Fruit fly (Drosophila melanogaster) whole organism, embryonic: Measurements from ENCODE around the gene CG43251.

ENCODE experiments used
- CG10654 ChIP-seq: fragments of 200-800 bp; sonication (Bioruptor generic); optimal IDR thresholded peaks from 2 replicates; lab custom pipeline; 2016; ENCODE audit warnings: missing biosample characterization, missing genetic modification characterization
- CG11085 ChIP-seq: fragments of 200-800 bp; sonication (Bioruptor generic); IDR thresholded peaks from 2 replicates; pipeline ENCODE4 v1.3.6; 2022; ENCODE audit warnings: missing biosample characterization, missing genetic modification characterization
- CG11504 ChIP-seq: fragments of 200-800 bp; sonication (Bioruptor generic); optimal IDR thresholded peaks from 3 replicates; lab custom pipeline; 2019; ENCODE audit warnings: missing biosample characterization, mild to moderate bottlenecking, missing genetic modification characterization, moderate library complexity
- CG11696 ChIP-seq: fragments of 200-800 bp; sonication (Bioruptor generic); IDR thresholded peaks from 2 replicates; pipeline ENCODE4 v1.3.6; 2022; ENCODE audit warnings: missing biosample characterization, missing genetic modification characterization
- CG14667 ChIP-seq: fragments of 200-800 bp; sonication (Bioruptor generic); IDR thresholded peaks from 2 replicates; pipeline ENCODE4 v1.3.6; 2022; ENCODE audit warnings: missing biosample characterization, missing genetic modification characterization
- CG15601 ChIP-seq: fragments of 200-800 bp; sonication (Bioruptor generic); optimal IDR thresholded peaks from 3 replicates; lab custom pipeline; 2019; ENCODE audit warnings: missing biosample characterization, mild to moderate bottlenecking, missing genetic modification characterization, moderate library complexity
- CG18011 ChIP-seq: fragments of 200-800 bp; sonication (Bioruptor generic); optimal IDR thresholded peaks from 2 replicates; lab custom pipeline; 2017; ENCODE audit warnings: missing biosample characterization, missing genetic modification characterization, mild to moderate bottlenecking, moderate library complexity, missing genotype
- CG1832 ChIP-seq: fragments of 200-800 bp; sonication (Bioruptor generic); optimal IDR thresholded peaks from 2 replicates; lab custom pipeline; 2017; ENCODE audit warnings: missing biosample characterization, mild to moderate bottlenecking, missing genetic modification characterization, inconsistent platforms
- CG18619 ChIP-seq: fragments of 200-800 bp; sonication (Bioruptor generic); optimal IDR thresholded peaks from 3 replicates; lab custom pipeline; 2017; ENCODE audit warnings: missing biosample characterization, mild to moderate bottlenecking, missing genetic modification characterization
- CG18764 ChIP-seq: fragments of 200-800 bp; sonication (Bioruptor generic); optimal IDR thresholded peaks from 3 replicates; lab custom pipeline; 2016; ENCODE audit warnings: missing biosample characterization, missing genetic modification characterization
- CG31388 ChIP-seq: fragments of 200-800 bp; sonication (Bioruptor generic); optimal IDR thresholded peaks from 2 replicates; lab custom pipeline; 2016; ENCODE audit warnings: missing biosample characterization, missing genetic modification characterization
- CG42726 ChIP-seq: fragments of 200-800 bp; sonication (Bioruptor generic); IDR thresholded peaks from 2 replicates; pipeline ENCODE4 v1.3.6; 2022; ENCODE audit warnings: missing biosample characterization, missing genetic modification characterization; ENCODE audit not compliant: partially characterized antibody
- CG4617 ChIP-seq: fragments of 200-800 bp; sonication (Bioruptor generic); optimal IDR thresholded peaks from 3 replicates; lab custom pipeline; 2016; ENCODE audit warnings: missing biosample characterization, missing genetic modification characterization, borderline replicate concordance
- CG6654 ChIP-seq: fragments of 200-800 bp; sonication (Bioruptor generic); optimal IDR thresholded peaks from 2 replicates; lab custom pipeline; 2017; ENCODE audit warnings: missing biosample characterization, mild to moderate bottlenecking, missing genetic modification characterization
- Dfd ChIP-seq, 2 experiments: fragments of >200 bp; optimal IDR thresholded peaks; 2 replicates each; lab custom pipeline; 2017; ENCODE audit warnings: missing biosample characterization in 2 of 2, missing genetic modification characterization in 2 of 2
- Dip3 ChIP-seq: fragments of 200-800 bp; sonication (Bioruptor generic); optimal IDR thresholded peaks from 3 replicates; lab custom pipeline; 2016; ENCODE audit warnings: missing biosample characterization, missing genetic modification characterization
- Doc3 ChIP-seq: fragments of 200-800 bp; sonication (Bioruptor generic); IDR thresholded peaks from 3 replicates; pipeline ENCODE4 v1.3.6; 2022; ENCODE audit warnings: missing biosample characterization, missing genetic modification characterization; ENCODE audit not compliant: partially characterized antibody
- HmgZ ChIP-seq: fragments of 200-800 bp; sonication (Bioruptor generic); optimal IDR thresholded peaks from 2 replicates; lab custom pipeline; 2018; ENCODE audit warnings: missing biosample characterization, mild to moderate bottlenecking, missing genetic modification characterization
- Hr3 ChIP-seq: fragments of 200-800 bp; sonication (Bioruptor generic); optimal IDR thresholded peaks from 3 replicates; lab custom pipeline; 2016; ENCODE audit warnings: missing biosample characterization, missing genetic modification characterization
- Hr51 ChIP-seq, 2 experiments: fragments of 200-800 bp; sonication (Bioruptor generic); optimal IDR thresholded peaks; 2 replicates in 1 of 2; 3 replicates in 1 of 2; lab custom pipeline; 2016 to 2018; ENCODE audit warnings: missing biosample characterization in 2 of 2, missing genetic modification characterization in 2 of 2, mild to moderate bottlenecking in 1 of 2, moderate library complexity in 1 of 2
- Hr78 ChIP-seq, 2 experiments: fragments of 200-800 bp in 1 of 2; fragments of >200 bp in 1 of 2; sonication (Bioruptor generic) in 1 of 2; optimal IDR thresholded peaks; 2 replicates each; lab custom pipeline; 2017 to 2019; ENCODE audit warnings: missing biosample characterization in 2 of 2, missing genetic modification characterization in 2 of 2, mild to moderate bottlenecking in 1 of 2, moderate library complexity in 1 of 2
- Jarid2 ChIP-seq: fragments of 200-800 bp; sonication (Bioruptor generic); optimal IDR thresholded peaks from 3 replicates; lab custom pipeline; 2017; ENCODE audit warnings: mild to moderate bottlenecking, missing biosample characterization, missing genetic modification reagents, missing genetic modification characterization
- Ptx1 ChIP-seq: fragments of 200-800 bp; sonication (Bioruptor generic); IDR thresholded peaks from 2 replicates; pipeline ENCODE4 v1.3.6; 2022; ENCODE audit warnings: missing biosample characterization, missing genetic modification characterization
- Sin3A ChIP-seq: fragments of >200 bp; optimal IDR thresholded peaks from 2 replicates; lab custom pipeline; 2018
- Usf ChIP-seq: fragments of 200-800 bp; sonication (Bioruptor generic); optimal IDR thresholded peaks from 2 replicates; lab custom pipeline; 2017; ENCODE audit warnings: missing genotype, missing biosample characterization, missing genetic modification characterization
- ab ChIP-seq: fragments of 200-800 bp; sonication (Bioruptor generic); optimal IDR thresholded peaks from 2 replicates; lab custom pipeline; 2016; ENCODE audit warnings: missing biosample characterization, missing genetic modification characterization
- al ChIP-seq: fragments of 200-800 bp; sonication (Bioruptor generic); IDR thresholded peaks from 2 replicates; pipeline ENCODE4 v1.3.6; 2022; ENCODE audit warnings: missing biosample characterization, missing genetic modification characterization
- ara ChIP-seq: fragments of 200-800 bp; sonication (Bioruptor generic); IDR thresholded peaks from 2 replicates; pipeline ENCODE4 v1.3.6; 2022; ENCODE audit warnings: missing biosample characterization, missing genetic modification characterization
- az2 ChIP-seq: fragments of 200-800 bp; sonication (Bioruptor generic); optimal IDR thresholded peaks from 3 replicates; lab custom pipeline; 2016; ENCODE audit warnings: missing biosample characterization, missing genetic modification characterization
- bigmax ChIP-seq: fragments of 200-800 bp; sonication (Bioruptor generic); optimal IDR thresholded peaks from 2 replicates; lab custom pipeline; 2018; ENCODE audit warnings: missing biosample characterization, mild to moderate bottlenecking, missing genetic modification characterization
- eve ChIP-seq, 2 experiments: fragments of >200 bp; optimal IDR thresholded peaks; 2 replicates each; lab custom pipeline; 2017; ENCODE audit warnings: missing biosample characterization in 2 of 2, missing genetic modification characterization in 2 of 2
- fd96Cb ChIP-seq: fragments of 200-800 bp; sonication (Bioruptor generic); optimal IDR thresholded peaks from 2 replicates; lab custom pipeline; 2018; ENCODE audit warnings: missing biosample characterization, mild to moderate bottlenecking, missing genetic modification characterization, moderate library complexity
- gcm ChIP-seq: fragments of 200-800 bp; sonication (Bioruptor generic); optimal IDR thresholded peaks from 2 replicates; lab custom pipeline; 2019; ENCODE audit warnings: missing biosample characterization, mild to moderate bottlenecking, missing genetic modification characterization, moderate library complexity
- grau ChIP-seq: fragments of 200-800 bp; optimal IDR thresholded peaks from 3 replicates; lab custom pipeline; 2019; ENCODE audit warnings: missing biosample characterization, mild to moderate bottlenecking, missing genetic modification characterization, moderate library complexity
- ind ChIP-seq: fragments of 200-800 bp; sonication (Bioruptor generic); optimal IDR thresholded peaks from 3 replicates; lab custom pipeline; 2016; ENCODE audit warnings: missing biosample characterization, missing genetic modification characterization
- klu ChIP-seq: fragments of 200-800 bp; sonication (Bioruptor generic); IDR thresholded peaks from 2 replicates; pipeline ENCODE4 v1.3.6; 2022; ENCODE audit warnings: missing biosample characterization, missing genetic modification characterization
- kni ChIP-seq: fragments of 200-800 bp; sonication (Bioruptor generic); optimal IDR thresholded peaks from 3 replicates; lab custom pipeline; 2017; ENCODE audit warnings: mild to moderate bottlenecking, missing biosample characterization, missing genetic modification reagents, missing genetic modification characterization
- lov ChIP-seq, 2 experiments: fragments of 200-800 bp in 1 of 2; fragments of >200 bp in 1 of 2; sonication (Bioruptor generic) in 1 of 2; IDR thresholded peaks in 1 of 2; optimal IDR thresholded peaks in 1 of 2; 2 replicates in 1 of 2; 3 replicates in 1 of 2; pipeline versions ENCODE4 v1.3.6 to Lab custom; 2017 to 2022; ENCODE audit warnings: missing biosample characterization in 1 of 2, missing genetic modification characterization in 1 of 2
- luna ChIP-seq: fragments of 200-800 bp; sonication (Bioruptor generic); optimal IDR thresholded peaks from 2 replicates; lab custom pipeline; 2016; ENCODE audit warnings: missing biosample characterization, missing genetic modification characterization
- maf-S ChIP-seq: fragments of 200-800 bp; sonication (Bioruptor generic); optimal IDR thresholded peaks from 2 replicates; lab custom pipeline; 2016; ENCODE audit warnings: missing biosample characterization, missing genetic modification characterization
- ranshi ChIP-seq: fragments of 200-800 bp; sonication (Bioruptor generic); IDR thresholded peaks from 2 replicates; pipeline ENCODE4 v1.3.6; 2022; ENCODE audit warnings: missing biosample characterization, missing genetic modification characterization
- row ChIP-seq: fragments of 200-800 bp; sonication (Bioruptor generic); IDR thresholded peaks from 3 replicates; pipeline ENCODE4 v1.3.6; 2022; ENCODE audit warnings: missing biosample characterization, missing genetic modification characterization
- run ChIP-seq: fragments of 200-800 bp; sonication (Bioruptor generic); optimal IDR thresholded peaks from 3 replicates; lab custom pipeline; 2018; ENCODE audit warnings: missing biosample characterization, mild to moderate bottlenecking, missing genetic modification characterization
- sc ChIP-seq, 3 experiments: fragments of >200 bp in 2 of 3; fragments of 200-800 bp in 1 of 3; sonication (Bioruptor generic) in 1 of 3; optimal IDR thresholded peaks; 2 replicates in 2 of 3; 3 replicates in 1 of 3; lab custom pipeline; 2017; ENCODE audit warnings: mild to moderate bottlenecking in 1 of 3, missing biosample characterization in 1 of 3, missing genetic modification characterization in 1 of 3, missing genetic modification reagents in 1 of 3
- sob ChIP-seq: fragments of 200-800 bp; sonication (Bioruptor generic); IDR thresholded peaks from 2 replicates; pipeline ENCODE4 v1.3.6; 2022; ENCODE audit warnings: missing biosample characterization, missing genetic modification characterization
- sr ChIP-seq: fragments of 200-800 bp; sonication (Bioruptor generic); IDR thresholded peaks from 3 replicates; pipeline ENCODE4 v1.3.6; 2022; ENCODE audit warnings: missing biosample characterization, missing genetic modification characterization
- sug ChIP-seq: fragments of 200-800 bp; optimal IDR thresholded peaks from 2 replicates; lab custom pipeline; 2019; ENCODE audit warnings: missing biosample characterization, mild to moderate bottlenecking, missing genetic modification characterization, moderate library complexity
- tgo ChIP-seq: fragments of 200-800 bp; sonication (Bioruptor generic); IDR thresholded peaks from 3 replicates; pipeline ENCODE4 v1.3.6; 2022; ENCODE audit warnings: missing biosample characterization, missing genetic modification characterization
- zen ChIP-seq: fragments of 200-800 bp; sonication (Bioruptor generic); optimal IDR thresholded peaks from 3 replicates; lab custom pipeline; 2018; ENCODE audit warnings: missing biosample characterization, mild to moderate bottlenecking, missing genetic modification characterization, moderate library complexity

The CG43251 gene

dm6 chr3L:20798325-20798846, 39.7 kb downstream of the CG43251 start, which contains the start of the genes CG3698 and tzn (continued):
- TF ChIP-seq Dfd (GFP tag; optimal IDR thresholded peaks at IDR 0.05; lab: Kevin White, UChicago) (no peak), az2 (peak; percentile 88), eve (GFP tag; optimal IDR thresholded peaks at IDR 0.05; lab: Kevin White, UChicago) (no peak), run (tag; lab: Kevin White, UChicago) (peak; percentile 60), CG18619 (GFP tag; lab: Kevin White, UChicago) (peak; percentile 96), CG15601 (tag; lab: Kevin White, UChicago) (peak; percentile 92), Hr3 (peak; percentile 87), Hr51 (GFP tag; optimal IDR thresholded peaks at IDR 0.05; lab: Kevin White, UChicago) (peak in 1 of 2 experiments; percentile 86), Hr78 (GFP tag; optimal IDR thresholded peaks at IDR 0.05; lab: Kevin White, UChicago) (no peak), luna (GFP tag; lab: Kevin White, UChicago) (peak; percentile 43), CG11085 (peak; percentile 96), ab (no peak), sr (GFP tag; lab: Robert Waterston, UW) (peak; percentile 88), CG6654 (peak; percentile 88), Ptx1 (GFP tag; lab: Robert Waterston, UW) (peak; percentile 91), sug (tag; lab: Kevin White, UChicago) (peak; percentile 87), CG31388 (GFP tag; lab: Kevin White, UChicago) (peak; percentile 77), kni (GFP tag; lab: Kevin White, UChicago) (peak; percentile 88), CG14667 (GFP tag; lab: Robert Waterston, UW) (peak; percentile 88), fd96Cb (tag; lab: Kevin White, UChicago) (peak; percentile 79), CG18764 (GFP tag; lab: Kevin White, UChicago) (peak; percentile 94), CG1832 (GFP tag; lab: Kevin White, UChicago) (no peak), ara (peak; percentile 85), CG11696 (GFP tag; lab: Robert Waterston, UW) (peak; percentile 72), Usf (GFP tag; lab: Kevin White, UChicago) (peak; percentile 93), maf-S (GFP tag; lab: Kevin White, UChicago) (peak; percentile 83), al (GFP tag; lab: Robert Waterston, UW) (peak; percentile 87), CG10654 (peak; percentile 95), Jarid2 (GFP tag; lab: Kevin White, UChicago) (peak; percentile 90), klu (GFP tag; lab: Robert Waterston, UW) (peak; percentile 80), CG18011 (GFP tag; lab: Kevin White, UChicago) (peak; percentile 81), ranshi (GFP tag; lab: Robert Waterston, UW) (peak; percentile 94), grau (tag; lab: Kevin White, UChicago) (peak; percentile 84), zen (tag; lab: Kevin White, UChicago) (peak; percentile 94), sob (GFP tag; lab: Robert Waterston, UW) (peak; percentile 97), CG42726 (GFP tag; lab: Robert Waterston, UW) (0 out of 2 replicates have a peak, but pooled peaks have one; percentile 7), tgo (GFP tag; lab: Robert Waterston, UW) (peak; percentile 92), CG11504 (tag; lab: Kevin White, UChicago) (no peak), lov (optimal IDR thresholded peaks at IDR 0.05; lab: Kevin White, UChicago) (no peak), lov (GFP tag; IDR thresholded peaks at IDR 0.05; lab: Robert Waterston, UW) (peak; percentile 97), Dip3 (GFP tag; lab: Kevin White, UChicago) (peak; percentile 68), Sin3A (lab: Kevin White, UChicago) (no peak), row (GFP tag; lab: Robert Waterston, UW) (peak; percentile 73), bigmax (GFP tag; lab: Kevin White, UChicago) (peak; percentile 76), ind (GFP tag; lab: Kevin White, UChicago) (peak; percentile 86), Doc3 (GFP tag; lab: Robert Waterston, UW) (no peak), HmgZ (peak; percentile 94), gcm (peak; percentile 90), CG4617 (peak; percentile 89), sc (optimal IDR thresholded peaks at IDR 0.05; lab: Kevin White, UChicago) (no peak), sc (GFP tag; optimal IDR thresholded peaks at IDR 0.05; lab: Kevin White, UChicago) (peak; percentile 95)
